Fruit fly (Drosophila melanogaster) S2 (cell line): Measurements from ENCODE around the gene CG43938.

Experiments used
- CG8478 ChIP-seq: fragments of >200 bp; optimal IDR thresholded peaks from 2 replicates; lab custom pipeline; 2018
- CTCF ChIP-seq, 2 experiments: fragments of >200 bp; optimal IDR thresholded peaks; 2 replicates each; lab custom pipeline; 2018

- no peak for TF ChIP-seq CTCF (optimal IDR thresholded peaks at IDR 0.05; lab: Kevin White, UChicago)
- TF ChIP-seq CG8478 (lab: Kevin White, UChicago) = no peak
These were observed 51.2 kb downstream of the CG43938 start, which contains the start of the genes chb and AsnS for dm6 chr3L:21172527-21173253.
